Worm (Caenorhabditis elegans) whole organism, mixed stage, embryonic: ENCODE data around the gene chil-23.

Source experiments
- M03D4.4 ChIP-seq: sonication (generic microtip); optimal IDR thresholded peaks from 2 replicates; lab custom pipeline; 2017; ENCODE audit warnings: mild to moderate bottlenecking, missing genetic modification characterization, missing compliant biosample characterization
- bed-3 ChIP-seq: fragments of 200-800 bp; sonication (Bioruptor generic); optimal IDR thresholded peaks from 3 replicates; lab custom pipeline; 2018; ENCODE audit warnings: mild to moderate bottlenecking, missing genetic modification characterization, moderate library complexity, missing compliant biosample characterization
- blmp-1 ChIP-seq: fragments of 150-350 bp; optimal IDR thresholded peaks from 2 replicates; lab custom pipeline; 2014; ENCODE audit warnings: missing biosample characterization, missing genetic modification characterization
- ceh-43 ChIP-seq: fragments of 200-800 bp; sonication (Bioruptor generic); optimal IDR thresholded peaks from 2 replicates; lab custom pipeline; 2018; ENCODE audit warnings: mild to moderate bottlenecking, missing genetic modification characterization, moderate library complexity, missing compliant biosample characterization
- ceh-83 ChIP-seq: fragments of 200-800 bp; sonication (Bioruptor generic); optimal IDR thresholded peaks from 2 replicates; lab custom pipeline; 2018; ENCODE audit warnings: mild to moderate bottlenecking, missing genetic modification characterization, missing compliant biosample characterization
- ces-1 ChIP-seq: fragments of 150-350 bp; optimal IDR thresholded peaks from 2 replicates; lab custom pipeline; 2014; ENCODE audit warnings: missing biosample characterization, missing genetic modification reagents, missing genetic modification characterization
- cnd-1 ChIP-seq: fragments of 200-800 bp; sonication (Bioruptor generic); optimal IDR thresholded peaks from 2 replicates; lab custom pipeline; 2018; ENCODE audit warnings: mild to moderate bottlenecking, missing genetic modification characterization, missing compliant biosample characterization
- drap-1 ChIP-seq: fragments of 200-800 bp; sonication (Bioruptor generic); optimal IDR thresholded peaks from 3 replicates; lab custom pipeline; 2018; ENCODE audit warnings: mild to moderate bottlenecking, missing genetic modification characterization, missing compliant biosample characterization
- elt-1 ChIP-seq: sonication (generic microtip); optimal IDR thresholded peaks from 2 replicates; lab custom pipeline; 2017; ENCODE audit warnings: missing genetic modification characterization, mild to moderate bottlenecking, missing compliant biosample characterization, antibody characterized with exemption, moderate library complexity, borderline replicate concordance; ENCODE audit not compliant: insufficient read depth
- elt-3 ChIP-seq: fragments of 150-350 bp; optimal IDR thresholded peaks from 2 replicates; lab custom pipeline; 2014; ENCODE audit warnings: missing biosample characterization, missing genetic modification characterization
- flh-1 ChIP-seq: fragments of 200-800 bp; sonication (Bioruptor generic); optimal IDR thresholded peaks from 2 replicates; lab custom pipeline; 2018; ENCODE audit warnings: mild to moderate bottlenecking, missing genetic modification characterization, moderate library complexity, missing compliant biosample characterization
- ham-2 ChIP-seq: fragments of 200-800 bp; sonication (Bioruptor generic); optimal IDR thresholded peaks from 2 replicates; lab custom pipeline; 2018; ENCODE audit warnings: mild to moderate bottlenecking, missing genetic modification characterization, missing compliant biosample characterization
- hlh-1 ChIP-seq: fragments of 150-350 bp; optimal IDR thresholded peaks from 2 replicates; lab custom pipeline; 2014; ENCODE audit warnings: missing biosample characterization, missing genetic modification reagents, missing genetic modification characterization
- lin-13 ChIP-seq: fragments of 150-350 bp; optimal IDR thresholded peaks from 2 replicates; lab custom pipeline; 2014; ENCODE audit warnings: missing biosample characterization, missing genetic modification characterization
- lsy-2 ChIP-seq: fragments of 150-350 bp; optimal IDR thresholded peaks from 2 replicates; lab custom pipeline; 2014; ENCODE audit warnings: missing biosample characterization, missing genetic modification characterization
- mab-5 ChIP-seq: fragments of 150-350 bp; optimal IDR thresholded peaks from 2 replicates; lab custom pipeline; 2014; ENCODE audit warnings: missing biosample characterization, missing genetic modification characterization
- mep-1 ChIP-seq: fragments of 150-350 bp; optimal IDR thresholded peaks from 2 replicates; lab custom pipeline; 2017; ENCODE audit warnings: missing biosample characterization, missing genetic modification reagents, missing genetic modification characterization, inconsistent platforms
- mls-2 ChIP-seq: sonication (generic microtip); optimal IDR thresholded peaks from 2 replicates; lab custom pipeline; 2016; ENCODE audit warnings: mild to moderate bottlenecking, missing genetic modification characterization, moderate library complexity, missing compliant biosample characterization
- nhr-12 ChIP-seq: fragments of 150-350 bp; optimal IDR thresholded peaks from 2 replicates; lab custom pipeline; 2014; ENCODE audit warnings: missing biosample characterization, missing genetic modification characterization
- nhr-2 ChIP-seq: fragments of 150-350 bp; optimal IDR thresholded peaks from 2 replicates; lab custom pipeline; 2014; ENCODE audit warnings: missing biosample characterization, missing genetic modification characterization
- nhr-237 ChIP-seq: fragments of 150-350 bp; optimal IDR thresholded peaks from 2 replicates; lab custom pipeline; 2014; ENCODE audit warnings: missing biosample characterization, missing genetic modification characterization
- nhr-28 ChIP-seq: fragments of 150-350 bp; optimal IDR thresholded peaks from 2 replicates; lab custom pipeline; 2014; ENCODE audit warnings: missing biosample characterization, missing genetic modification characterization
- nhr-76 ChIP-seq: sonication (generic microtip); optimal IDR thresholded peaks from 2 replicates; lab custom pipeline; 2017; ENCODE audit warnings: missing biosample characterization, missing genetic modification characterization
- sem-2 ChIP-seq: fragments of 200-800 bp; sonication (Bioruptor generic); optimal IDR thresholded peaks from 2 replicates; lab custom pipeline; 2018; ENCODE audit warnings: mild to moderate bottlenecking, missing genetic modification characterization, missing compliant biosample characterization
- snpc-4 ChIP-seq: fragments of 150-350 bp; optimal IDR thresholded peaks from 2 replicates; lab custom pipeline; 2014; ENCODE audit warnings: missing biosample characterization, missing genetic modification characterization
- sptf-1 ChIP-seq: sonication (generic microtip); optimal IDR thresholded peaks from 2 replicates; lab custom pipeline; 2017; ENCODE audit warnings: mild to moderate bottlenecking, missing genetic modification characterization, moderate library complexity, missing compliant biosample characterization
- tbx-8 ChIP-seq: fragments of 200-800 bp; sonication (Bioruptor generic); optimal IDR thresholded peaks from 2 replicates; lab custom pipeline; 2018; ENCODE audit warnings: mild to moderate bottlenecking, missing genetic modification characterization, moderate library complexity, missing compliant biosample characterization
- unc-120 ChIP-seq: sonication (generic microtip); optimal IDR thresholded peaks from 2 replicates; lab custom pipeline; 2017; ENCODE audit warnings: missing genetic modification characterization, missing compliant biosample characterization; ENCODE audit not compliant: poor library complexity, severe bottlenecking
- unc-39 ChIP-seq: fragments of 150-350 bp; optimal IDR thresholded peaks from 2 replicates; lab custom pipeline; 2014; ENCODE audit warnings: missing biosample characterization, missing genetic modification characterization
- unc-62 ChIP-seq: fragments of 150-350 bp; optimal IDR thresholded peaks from 2 replicates; lab custom pipeline; 2014; ENCODE audit warnings: missing biosample characterization, missing genetic modification reagents, missing genetic modification characterization
- zip-8 ChIP-seq: fragments of 150-350 bp; optimal IDR thresholded peaks from 2 replicates; lab custom pipeline; 2014; ENCODE audit warnings: missing biosample characterization, missing genetic modification characterization
- ztf-11 ChIP-seq: fragments of 150-350 bp; optimal IDR thresholded peaks from 2 replicates; lab custom pipeline; 2014; ENCODE audit warnings: missing biosample characterization, missing genetic modification characterization

Gene chil-23

DNA sequence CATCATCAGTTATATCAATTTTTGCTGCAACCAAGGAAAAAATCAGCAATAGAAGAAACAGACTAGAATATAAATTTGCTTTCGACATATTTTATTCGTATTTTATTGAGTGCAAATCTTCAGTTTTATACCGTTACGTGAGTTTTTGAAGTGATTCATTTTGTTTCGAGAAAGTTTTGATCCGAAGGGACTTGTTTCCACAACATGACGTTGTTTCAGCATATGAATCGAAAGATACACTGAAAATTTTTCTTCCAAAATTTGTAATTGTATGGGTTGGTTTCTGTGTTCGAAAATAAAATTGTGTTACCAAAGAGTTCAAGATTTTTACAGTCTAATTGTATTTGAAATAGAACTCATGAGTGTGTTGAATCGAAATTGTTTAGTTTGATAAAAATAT, 11.6 kb upstream of the chil-23 start, which contains the start of gene T19H5.7:
T19H5.7 (minus strand) TSS at position 101 of the 400 bp plus-strand sequence.
- no peak for TF ChIP-seq ham-2 (GFP tag; lab: Kevin White, UChicago)
- no peak for TF ChIP-seq tbx-8
- TF ChIP-seq M03D4.4 = no peak
- no peak for TF ChIP-seq unc-120 (tag; lab: Kevin White, UChicago)
- no peak for TF ChIP-seq nhr-76
- no peak for TF ChIP-seq ces-1 (GFP tag; lab: Kevin White, UChicago)
- TF ChIP-seq ztf-11 (tag; lab: Kevin White, UChicago) = no peak
- TF ChIP-seq, all 35 proteins: peak for 0

DNA sequence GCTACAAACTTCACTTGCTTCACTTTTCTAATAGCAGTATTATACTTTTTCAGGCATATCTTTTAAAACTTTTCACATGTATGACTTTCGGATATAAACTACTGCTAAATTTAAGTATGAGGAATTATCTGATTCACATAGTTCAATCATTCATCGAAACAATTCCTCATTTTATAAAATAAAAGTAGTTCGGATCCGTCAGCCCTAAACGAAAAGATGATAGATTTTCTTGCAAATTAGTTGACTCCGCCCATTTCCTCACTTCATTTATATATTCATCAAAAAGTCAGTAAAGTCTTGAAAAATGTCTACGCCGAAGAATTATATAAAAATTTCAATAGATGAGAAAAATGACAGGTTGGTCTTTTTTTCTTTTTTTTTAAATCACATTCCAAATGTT, 9.2 kb upstream of the chil-23 start, which contains the start of gene chil-27:
chil-27 (plus strand) TSS at position 301 of the 400 bp plus-strand sequence.
- no peak for TF ChIP-seq blmp-1 (tag; lab: Kevin White, UChicago)
- TF ChIP-seq mab-5 = no peak
- TF ChIP-seq elt-1 (tag; lab: Kevin White, UChicago) = no peak
- TF ChIP-seq nhr-237 (tag; lab: Kevin White, UChicago) = no peak
- TF ChIP-seq nhr-12 (tag; lab: Kevin White, UChicago) = no peak
- TF ChIP-seq ceh-83 (GFP tag; lab: Kevin White, UChicago) = no peak
- no peak for TF ChIP-seq mep-1 (tag; lab: Kevin White, UChicago)
- no peak for TF ChIP-seq mls-2 (tag; lab: Kevin White, UChicago)
- TF ChIP-seq unc-39 = no peak
- TF ChIP-seq drap-1 = no peak
- TF ChIP-seq nhr-76 = no peak
- no peak for TF ChIP-seq unc-62 (GFP tag; lab: Kevin White, UChicago)
- TF ChIP-seq zip-8 = no peak
- TF ChIP-seq unc-120 (tag; lab: Kevin White, UChicago) = no peak
- TF ChIP-seq cnd-1 (tag; lab: Kevin White, UChicago) = no peak
- no peak for TF ChIP-seq ceh-43
- TF ChIP-seq lin-13 (tag; lab: Kevin White, UChicago) = no peak
- TF ChIP-seq, all 35 proteins: peak for 0

DNA sequence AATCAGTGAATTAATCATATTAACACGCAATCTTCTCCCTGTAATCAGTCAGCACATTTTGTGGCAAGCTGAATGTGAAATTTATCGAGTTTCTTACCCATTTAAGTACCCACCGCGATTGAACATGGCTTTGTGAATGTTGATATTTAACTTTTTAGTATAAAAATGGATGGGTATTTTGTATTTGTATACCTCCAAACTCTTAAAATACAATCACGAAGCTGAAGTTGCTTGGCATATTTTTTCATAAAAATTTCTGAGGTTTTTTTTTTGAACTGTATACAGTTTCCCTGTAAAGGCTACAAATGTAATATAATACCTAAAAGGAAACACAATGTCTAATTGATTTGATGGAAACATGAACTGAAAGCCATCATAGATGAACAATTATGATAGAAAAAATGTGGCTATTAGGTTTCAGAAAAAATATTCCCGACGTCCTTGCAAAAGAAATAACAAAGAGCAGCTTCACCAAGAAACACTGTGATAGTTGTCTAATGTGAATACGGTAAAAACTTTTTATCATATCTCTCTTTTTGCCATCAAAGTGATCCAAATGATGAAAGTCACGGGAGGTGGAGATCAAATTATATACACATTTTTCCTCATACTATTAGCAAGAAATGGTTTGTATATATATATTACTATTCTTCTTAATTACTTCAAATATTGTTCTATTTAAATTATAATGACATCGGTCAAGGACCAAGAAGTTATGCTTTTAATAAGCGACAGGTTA, 6.1 kb upstream of the chil-23 start, which contains the start of the genes chil-25 and chil-26:
chil-25 (minus strand) TSS at position 101 of the 739 bp plus-strand sequence.
chil-26 (plus strand) TSS at position 689 of the 739 bp plus-strand sequence.
- no peak for TF ChIP-seq ham-2 (GFP tag; lab: Kevin White, UChicago)
- no peak for TF ChIP-seq sem-2 (GFP tag; lab: Kevin White, UChicago)
- TF ChIP-seq nhr-28 (tag; lab: Kevin White, UChicago) = no peak
- TF ChIP-seq bed-3 (GFP tag; lab: Kevin White, UChicago) = no peak
- TF ChIP-seq mab-5 = no peak
- no peak for TF ChIP-seq sptf-1
- no peak for TF ChIP-seq flh-1
- no peak for TF ChIP-seq elt-3
- TF ChIP-seq ceh-43 = no peak
- TF ChIP-seq M03D4.4 = no peak
- TF ChIP-seq, all 35 proteins: peak for 0

DNA sequence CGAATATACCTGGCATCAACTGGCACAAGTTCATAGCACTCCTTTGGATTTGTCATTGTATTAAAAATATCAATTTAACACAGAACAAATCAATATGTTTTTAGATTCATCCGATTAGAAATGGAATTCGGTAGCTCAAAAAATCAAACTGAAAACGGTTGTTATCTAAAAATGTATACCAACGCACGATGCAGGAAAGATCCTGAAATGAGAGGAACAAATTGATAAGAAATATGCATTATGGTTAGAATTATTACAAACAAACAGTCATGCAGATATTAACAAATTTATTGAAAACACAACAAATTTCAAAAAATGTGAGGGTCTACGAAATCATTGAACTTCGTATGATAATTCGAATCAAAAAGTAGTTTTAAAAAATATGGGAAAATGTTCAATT, 1.6 kb upstream of the chil-23 start, which contains the start of gene T19H5.6:
T19H5.6 (minus strand) TSS at position 195 of the 400 bp plus-strand sequence.
- TF ChIP-seq unc-62 (GFP tag; lab: Kevin White, UChicago) = no peak
- no peak for TF ChIP-seq nhr-2 (tag; lab: Kevin White, UChicago)
- TF ChIP-seq ces-1 (GFP tag; lab: Kevin White, UChicago) = no peak
- TF ChIP-seq flh-1 = no peak
- TF ChIP-seq tbx-8 = no peak
- no peak for TF ChIP-seq lsy-2 (tag; lab: Kevin White, UChicago)
- no peak for TF ChIP-seq ceh-83 (GFP tag; lab: Kevin White, UChicago)
- TF ChIP-seq ham-2 (GFP tag; lab: Kevin White, UChicago) = no peak
- no peak for TF ChIP-seq hlh-1 (tag; lab: Kevin White, UChicago)
- no peak for TF ChIP-seq elt-3
- no peak for TF ChIP-seq lin-13 (tag; lab: Kevin White, UChicago)
- no peak for TF ChIP-seq nhr-28 (tag; lab: Kevin White, UChicago)
- no peak for TF ChIP-seq snpc-4
- no peak for TF ChIP-seq zip-8
- no peak for TF ChIP-seq ztf-11 (tag; lab: Kevin White, UChicago)
- no peak for TF ChIP-seq nhr-12 (tag; lab: Kevin White, UChicago)
- no peak for TF ChIP-seq nhr-237 (tag; lab: Kevin White, UChicago)
- no peak for TF ChIP-seq unc-120 (tag; lab: Kevin White, UChicago)
